Worm (Caenorhabditis elegans): ENCODE data around the gene Y66D12A.24.

ce11 chrIII:11500647-11501046, 4.0 kb downstream of the Y66D12A.24 start, which contains the start of gene nars-2:
- TF ChIP-seq F55B11.4 (tag; optimal IDR thresholded peaks at IDR 0.05; ENCODE audit: borderline replicate concordance, insufficient read depth) (no peak), F49E8.2 (tag; optimal IDR thresholded peaks at IDR 0.05; ENCODE audit: insufficient read depth) (no peak), unc-130 (GFP tag; optimal IDR thresholded peaks at IDR 0.05) (no peak), lin-54 (GFP tag; optimal IDR thresholded peaks at IDR 0.05) (no peak), lsl-1 (GFP tag; optimal IDR thresholded peaks at IDR 0.05) (no peak)

Data from whole organism, young adult.